Worm (Caenorhabditis elegans) whole organism, early embryonic: ENCODE results near the gene ttll-12.

Source experiments
- B0310.2 ChIP-seq: sonication (generic microtip); optimal IDR thresholded peaks from 2 replicates; lab custom pipeline; 2016; ENCODE audit warnings: mild to moderate bottlenecking, missing genetic modification characterization, missing compliant biosample characterization
- ama-1 ChIP-seq: fragments of 150-350 bp; optimal IDR thresholded peaks from 2 replicates; lab custom pipeline; 2014
- ceh-36 ChIP-seq: sonication (generic microtip); optimal IDR thresholded peaks from 2 replicates; lab custom pipeline; 2016; ENCODE audit warnings: missing genetic modification characterization, inconsistent platforms, missing compliant biosample characterization
- ets-7 ChIP-seq: sonication (generic microtip); optimal IDR thresholded peaks from 2 replicates; lab custom pipeline; 2016; ENCODE audit warnings: missing genotype, missing genetic modification characterization, missing compliant biosample characterization
- flt-1 ChIP-seq: fragments of 200-800 bp; sonication (Bioruptor generic); IDR thresholded peaks from 2 replicates; pipeline ENCODE4 v1.3.6; 2022; ENCODE audit warnings: missing genetic modification characterization, missing compliant biosample characterization
- hnd-1 ChIP-seq: sonication (generic microtip); optimal IDR thresholded peaks from 2 replicates; lab custom pipeline; 2016; ENCODE audit warnings: missing genetic modification characterization, missing compliant biosample characterization
- pes-1 ChIP-seq: fragments of 200-800 bp; sonication (Bioruptor generic); IDR thresholded peaks from 2 replicates; pipeline ENCODE4 v1.3.6; 2022; ENCODE audit warnings: missing genetic modification reagents, missing genetic modification characterization, missing compliant biosample characterization
- sea-1 ChIP-seq: fragments of 200-800 bp; sonication (Bioruptor generic); conservative IDR thresholded peaks from 2 replicates; pipeline ENCODE4 v1.3.6; 2022; ENCODE audit warnings: missing genetic modification characterization, missing compliant biosample characterization
- tbx-11 ChIP-seq: fragments of 200-800 bp; sonication (Bioruptor generic); IDR thresholded peaks from 2 replicates; pipeline ENCODE4 v1.3.6; 2022; ENCODE audit warnings: missing genetic modification characterization, missing compliant biosample characterization
- tbx-37 ChIP-seq: fragments of 200-800 bp; sonication (Bioruptor generic); conservative IDR thresholded peaks from 2 replicates; pipeline ENCODE4 v1.3.6; 2022; ENCODE audit warnings: missing genetic modification reagents, missing genetic modification characterization, missing compliant biosample characterization
- tra-4 ChIP-seq: sonication (generic microtip); optimal IDR thresholded peaks from 2 replicates; lab custom pipeline; 2017; ENCODE audit warnings: missing genetic modification characterization, missing compliant biosample characterization

- no peak for TF ChIP-seq ama-1 (lab: Kevin White, UChicago)
- TF ChIP-seq hnd-1 (tag; lab: Kevin White, UChicago), result no peak
- TF ChIP-seq tra-4 (tag; lab: Kevin White, UChicago), result no peak
- no peak for TF ChIP-seq flt-1 (GFP tag; lab: Robert Waterston, UW)
- TF ChIP-seq B0310.2 (tag; lab: Kevin White, UChicago), result no peak
- no peak for TF ChIP-seq tbx-11 (GFP tag; lab: Robert Waterston, UW)
- no peak for TF ChIP-seq tbx-37 (GFP tag; lab: Robert Waterston, UW)
- TF ChIP-seq pes-1, result no peak
- TF ChIP-seq ceh-36, result no peak
- no peak for TF ChIP-seq ets-7
- TF ChIP-seq sea-1, result no peak
Measured at ce11 chrII:9322870-9323349, 15.9 kb upstream of the ttll-12 start, which contains the start of gene rab-39.
